Worm (Caenorhabditis elegans) whole organism, midembryonic: ENCODE data around the gene C03E10.3.

Source experiments
- cog-1 ChIP-seq: sonication (generic microtip); optimal IDR thresholded peaks from 2 replicates; lab custom pipeline; 2016; ENCODE audit warnings: missing genetic modification characterization, missing compliant biosample characterization
- flt-1 ChIP-seq: fragments of 200-800 bp; sonication (Bioruptor generic); IDR thresholded peaks from 2 replicates; pipeline ENCODE4 v1.3.6; 2022; ENCODE audit warnings: missing genetic modification characterization, missing compliant biosample characterization
- ref-1 ChIP-seq: fragments of 200-800 bp; sonication (Bioruptor generic); conservative IDR thresholded peaks from 2 replicates; pipeline ENCODE4 v1.3.6; 2022; ENCODE audit warnings: missing genetic modification reagents, missing genetic modification characterization, missing compliant biosample characterization
- ztf-29 ChIP-seq: fragments of 200-800 bp; sonication (Bioruptor generic); IDR thresholded peaks from 2 replicates; pipeline ENCODE4 v1.3.6; 2022; ENCODE audit warnings: missing genetic modification reagents, missing genetic modification characterization, missing compliant biosample characterization

ce11 chrV:11279564-11279963 lies 6.7 kb upstream of the C03E10.3 start:
- TF ChIP-seq ztf-29 (GFP tag; lab: Robert Waterston, UW) (no peak), cog-1 (no peak), ref-1 (GFP tag; lab: Robert Waterston, UW) (no peak), flt-1 (GFP tag; lab: Robert Waterston, UW) (no peak)
